Worm (Caenorhabditis elegans): ENCODE measurements around the gene srh-69.

ce11 chrII:12499969-12500368 is 14.6 kb downstream of the srh-69 start:
- TF ChIP-seq unc-55 (GFP tag; optimal IDR thresholded peaks at IDR 0.05): no peak
- no peak for TF ChIP-seq lsy-2 (tag; optimal IDR thresholded peaks at IDR 0.05)
- TF ChIP-seq aly-2 (tag; optimal IDR thresholded peaks at IDR 0.05): no peak
- no peak for TF ChIP-seq lin-13 (GFP tag; optimal IDR thresholded peaks at IDR 0.05)
- TF ChIP-seq ama-1 (optimal IDR thresholded peaks at IDR 0.05): no peak
- TF ChIP-seq R02D3.7 (tag; optimal IDR thresholded peaks at IDR 0.05): no peak
- TF ChIP-seq mab-5 (tag; optimal IDR thresholded peaks at IDR 0.05): no peak
- no peak for TF ChIP-seq elt-3 (tag; optimal IDR thresholded peaks at IDR 0.05)
- TF ChIP-seq mdl-1 (tag; optimal IDR thresholded peaks at IDR 0.05): no peak
- TF ChIP-seq ztf-4 (tag; optimal IDR thresholded peaks at IDR 0.05): no peak
- no peak for TF ChIP-seq egl-27 (tag; optimal IDR thresholded peaks at IDR 0.05)
- TF ChIP-seq lin-39 (tag; optimal IDR thresholded peaks at IDR 0.05): no peak
- no peak for TF ChIP-seq sma-3 (GFP tag; optimal IDR thresholded peaks at IDR 0.05)
